Worm (Caenorhabditis elegans): ENCODE data around the gene slfl-4.
"Not testable (repeated sequence)": the region's sequence is repeated elsewhere in the genome, so short reads cannot be mapped to it uniquely, and the experiment has no call there.

Gene slfl-4

DNA sequence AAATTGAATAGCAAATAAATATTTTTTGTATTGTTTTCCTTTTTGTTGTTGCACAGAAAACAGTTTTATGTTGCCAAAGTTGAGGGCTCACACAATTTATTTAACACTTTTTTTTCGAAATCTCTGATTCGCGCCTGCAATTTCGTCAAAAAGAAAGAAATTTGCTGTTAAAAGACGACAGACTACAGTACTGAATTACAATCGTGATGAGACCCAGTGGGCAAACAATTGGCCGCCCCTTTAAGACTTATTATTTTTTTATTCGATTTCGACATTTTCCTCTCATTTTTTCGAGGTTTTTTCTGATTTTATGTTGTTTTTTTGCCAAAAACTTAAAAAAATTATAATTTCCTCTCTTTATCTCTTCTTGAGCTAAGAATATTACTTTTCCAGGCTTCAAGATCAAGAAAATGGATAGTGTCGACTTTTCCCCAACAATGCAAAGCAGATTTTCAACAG, at the start of gene slfl-4:
Gene slfl-4, plus strand, starts transcription at position 409 of the 459 bp plus-strand sequence.
- no peak for TF ChIP-seq mab-5 (tag; optimal IDR thresholded peaks at IDR 0.05)

DNA sequence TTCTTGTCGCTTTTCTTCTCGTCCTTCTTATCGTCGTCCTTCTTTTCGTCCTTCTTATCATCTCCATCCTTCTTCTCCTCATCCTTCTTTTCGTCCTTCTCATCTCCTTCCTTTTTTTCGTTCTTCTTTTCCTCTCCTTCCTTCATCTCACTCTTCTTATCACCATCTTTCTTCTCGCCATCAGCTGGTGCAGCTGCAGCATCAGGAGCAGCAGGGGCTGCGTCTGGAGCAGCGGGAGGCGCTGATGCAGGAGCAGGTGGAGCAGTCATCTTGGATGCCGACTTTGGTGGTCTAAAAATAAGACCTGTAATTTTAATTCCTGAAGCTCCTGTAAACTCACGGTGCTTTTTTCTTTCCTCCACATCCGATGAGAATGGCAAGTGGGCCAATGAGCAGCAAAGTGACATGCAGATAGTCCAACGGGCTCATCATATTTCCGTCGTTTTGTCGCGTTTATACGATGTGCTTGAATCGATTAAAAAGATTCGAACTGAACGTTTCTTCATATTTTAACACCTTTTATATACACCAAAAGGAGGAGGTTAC, 49.0 kb upstream of the slfl-4 start, which contains the start of gene cylc-1:
Gene cylc-1, minus strand, starts transcription at position 496 of the 546 bp plus-strand sequence.
- TF ChIP-seq sptf-1, M03D4.4, nhr-12 (tag; optimal IDR thresholded peaks at IDR 0.05): not testable (repeated sequence)

- not testable (repeated sequence) for TF ChIP-seq mls-2 (tag; optimal IDR thresholded peaks at IDR 0.05); bed-3 (GFP tag; optimal IDR thresholded peaks at IDR 0.05); hlh-1 (tag; optimal IDR thresholded peaks at IDR 0.05)
Observed at ce11 chrIV:5226552-5226951, 47.8 kb upstream of the slfl-4 start, which contains the start of gene nsph-4.1. TSS of gene nsph-4.1 (plus strand) at chrIV:5226852.

- TF ChIP-seq lin-32 (GFP tag; optimal IDR thresholded peaks at IDR 0.05) = no peak
Observed at ce11 chrIV:5228619-5229018, 45.7 kb upstream of the slfl-4 start, which contains the start of gene thn-6. TSS of gene thn-6 (plus strand) at chrIV:5228919.

ce11 chrIV:5230530-5230929, 43.8 kb upstream of the slfl-4 start, which contains the start of gene thn-5:
TSS of gene thn-5 (plus strand) at chrIV:5230830.
- TF ChIP-seq unc-39 (tag; optimal IDR thresholded peaks at IDR 0.05) (no peak), nhr-237 (tag; optimal IDR thresholded peaks at IDR 0.05) (no peak), lin-13 (tag; optimal IDR thresholded peaks at IDR 0.05) (no peak), ham-2 (GFP tag; optimal IDR thresholded peaks at IDR 0.05) (no peak), unc-120 (tag; optimal IDR thresholded peaks at IDR 0.05; ENCODE audit: poor library complexity, severe bottlenecking) (no peak), ceh-39 (tag; optimal IDR thresholded peaks at IDR 0.05) (no peak), mls-2 (tag; optimal IDR thresholded peaks at IDR 0.05) (no peak), mab-5 (tag; optimal IDR thresholded peaks at IDR 0.05) (no peak), nhr-28 (tag; optimal IDR thresholded peaks at IDR 0.05) (no peak), ztf-11 (tag; optimal IDR thresholded peaks at IDR 0.05) (no peak), mep-1 (tag; optimal IDR thresholded peaks at IDR 0.05) (no peak)

DNA sequence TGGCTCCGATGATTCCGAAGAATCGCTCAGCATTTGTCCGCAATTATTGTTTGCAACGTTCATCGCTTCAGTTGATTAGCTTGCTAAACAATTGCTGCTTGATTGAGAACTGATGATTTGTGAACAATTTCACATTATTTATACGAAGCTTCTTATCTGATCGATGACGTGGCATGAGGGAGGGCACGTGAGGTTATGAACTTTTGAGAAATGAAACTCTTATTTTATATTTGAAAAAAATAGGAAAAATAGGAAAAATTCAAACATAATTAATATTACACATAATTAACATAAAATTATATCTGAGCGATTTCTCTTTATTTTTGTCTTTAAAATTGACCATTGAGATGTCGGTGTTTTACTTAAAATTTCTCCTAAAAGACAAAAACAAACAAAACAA, 19.7 kb upstream of the slfl-4 start, which contains the start of gene F36H12.10:
Gene F36H12.10, minus strand, starts transcription at position 101 of the 400 bp plus-strand sequence.
- not testable (repeated sequence) for TF ChIP-seq unc-62 (GFP tag; optimal IDR thresholded peaks at IDR 0.05); sem-2 (GFP tag; optimal IDR thresholded peaks at IDR 0.05); unc-39 (tag; optimal IDR thresholded peaks at IDR 0.05)

ce11 chrIV:5256731-5257130, 17.6 kb upstream of the slfl-4 start, which contains the start of gene F36H12.9:
TSS of gene F36H12.9 (plus strand) at chrIV:5257031.
- not testable (repeated sequence) for TF ChIP-seq flh-1, sem-2, unc-62 (GFP tag; optimal IDR thresholded peaks at IDR 0.05)

DNA sequence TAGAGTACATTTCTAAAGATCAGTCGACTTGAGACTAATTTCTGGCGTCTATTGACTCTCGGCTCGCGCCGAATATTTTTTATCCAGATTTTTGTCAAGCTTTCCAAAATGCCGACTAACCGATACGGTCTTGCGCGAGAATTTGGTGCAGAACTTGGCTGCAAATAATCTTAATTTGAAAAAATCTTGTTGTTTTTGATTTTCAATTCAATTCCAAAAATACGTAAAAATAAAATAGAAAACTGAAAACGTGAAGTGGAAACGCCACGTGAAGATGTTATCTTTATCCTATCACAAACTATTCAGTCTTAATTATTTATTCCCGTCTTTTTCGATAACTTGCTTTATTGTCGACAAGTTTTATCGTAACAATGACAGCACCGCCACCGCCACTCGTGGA, 15.9 kb upstream of the slfl-4 start, which contains the start of gene ttbk-2.1:
Gene ttbk-2.1, plus strand, starts transcription at position 301 of the 400 bp plus-strand sequence.
- not testable (repeated sequence) for TF ChIP-seq nhr-237 (tag; optimal IDR thresholded peaks at IDR 0.05); lin-32 (GFP tag; optimal IDR thresholded peaks at IDR 0.05); cnd-1 (tag; optimal IDR thresholded peaks at IDR 0.05)

ce11 chrIV:5260289-5260688, 14.0 kb upstream of the slfl-4 start, which contains the start of gene msp-19:
TSS of gene msp-19 (plus strand) at chrIV:5260589.
- TF ChIP-seq M03D4.4 (tag; optimal IDR thresholded peaks at IDR 0.05); unc-120 (tag; optimal IDR thresholded peaks at IDR 0.05; ENCODE audit: poor library complexity, severe bottlenecking); nhr-28 (tag; optimal IDR thresholded peaks at IDR 0.05): not testable (repeated sequence)
